Worm (Caenorhabditis elegans) whole organism, mixed stage, embryonic: ENCODE results near the gene srz-70.

Experiments
- elt-1 ChIP-seq: sonication (generic microtip); optimal IDR thresholded peaks from 2 replicates; lab custom pipeline; 2017; ENCODE audit warnings: missing genetic modification characterization, mild to moderate bottlenecking, missing compliant biosample characterization, antibody characterized with exemption, moderate library complexity, borderline replicate concordance; ENCODE audit not compliant: insufficient read depth
- hlh-1 ChIP-seq: fragments of 150-350 bp; optimal IDR thresholded peaks from 2 replicates; lab custom pipeline; 2014; ENCODE audit warnings: missing biosample characterization, missing genetic modification reagents, missing genetic modification characterization
- mep-1 ChIP-seq: fragments of 150-350 bp; optimal IDR thresholded peaks from 2 replicates; lab custom pipeline; 2017; ENCODE audit warnings: missing biosample characterization, missing genetic modification reagents, missing genetic modification characterization, inconsistent platforms
- nhr-12 ChIP-seq: fragments of 150-350 bp; optimal IDR thresholded peaks from 2 replicates; lab custom pipeline; 2014; ENCODE audit warnings: missing biosample characterization, missing genetic modification characterization
- ztf-11 ChIP-seq: fragments of 150-350 bp; optimal IDR thresholded peaks from 2 replicates; lab custom pipeline; 2014; ENCODE audit warnings: missing biosample characterization, missing genetic modification characterization

DNA sequence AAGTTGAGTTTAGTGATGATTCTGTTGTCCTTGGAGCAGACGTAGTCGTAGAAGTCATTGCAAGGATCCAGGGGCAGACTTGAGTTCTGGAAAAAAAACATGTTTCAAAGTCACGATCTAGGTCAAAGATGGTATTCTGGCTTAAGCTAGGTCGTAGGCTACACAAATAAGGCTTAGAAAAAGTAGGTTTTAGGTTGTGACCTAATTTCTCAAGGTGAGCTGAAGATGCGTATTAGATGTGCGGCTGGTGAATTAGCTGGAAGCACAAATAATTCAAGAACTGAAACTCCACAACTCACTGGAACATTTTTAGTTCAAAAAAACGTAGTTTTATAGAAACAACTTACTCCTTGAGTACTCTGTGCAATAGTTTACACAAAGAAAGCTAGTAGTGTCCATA, 34.7 kb downstream of the srz-70 start, which contains the start of gene F09D12.2:
- no peak for TF ChIP-seq ztf-11 (tag; lab: Kevin White, UChicago)
- TF ChIP-seq elt-1 (tag; lab: Kevin White, UChicago): no peak
- no peak for TF ChIP-seq mep-1 (tag; lab: Kevin White, UChicago)
- TF ChIP-seq nhr-12: no peak
- TF ChIP-seq hlh-1: no peak
